Worm (Caenorhabditis elegans): Measurements from ENCODE around the gene tat-3.

DNA sequence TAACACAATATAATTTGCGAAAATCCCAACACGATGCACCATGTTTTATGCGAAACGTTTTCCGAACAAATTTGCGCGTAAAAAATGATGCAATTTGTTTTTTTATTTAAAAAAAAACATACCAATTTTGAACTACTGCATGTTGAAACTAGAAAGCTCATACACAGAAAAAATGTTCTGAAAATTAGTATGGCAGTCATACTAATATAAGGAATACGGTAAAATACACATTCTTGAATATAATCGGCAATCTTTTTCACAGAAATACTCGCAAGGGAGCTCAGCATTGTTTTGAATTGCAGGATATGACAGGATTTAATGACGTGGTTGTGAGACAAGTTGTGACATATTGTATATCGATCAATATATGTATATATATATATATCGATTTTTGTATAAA is 51.5 kb downstream of the tat-3 start, which contains the start of gene Y39A1A.16:
- TF ChIP-seq ama-1 (optimal IDR thresholded peaks at IDR 0.05) (no peak), ref-2 (tag; optimal IDR thresholded peaks at IDR 0.05) (no peak), pag-3 (tag; optimal IDR thresholded peaks at IDR 0.05; ENCODE audit: borderline replicate concordance) (no peak), sox-4 (tag; optimal IDR thresholded peaks at IDR 0.05) (no peak)
